Worm (Caenorhabditis elegans) whole organism, early embryonic: ENCODE measurements around the gene pid-1.

ENCODE experiments used
- ama-1 ChIP-seq: fragments of 150-350 bp; optimal IDR thresholded peaks from 2 replicates; lab custom pipeline; 2014
- flt-1 ChIP-seq: fragments of 200-800 bp; sonication (Bioruptor generic); IDR thresholded peaks from 2 replicates; pipeline ENCODE4 v1.3.6; 2022; ENCODE audit warnings: missing genetic modification characterization, missing compliant biosample characterization
- sea-1 ChIP-seq: fragments of 200-800 bp; sonication (Bioruptor generic); conservative IDR thresholded peaks from 2 replicates; pipeline ENCODE4 v1.3.6; 2022; ENCODE audit warnings: missing genetic modification characterization, missing compliant biosample characterization
- tbx-37 ChIP-seq: fragments of 200-800 bp; sonication (Bioruptor generic); conservative IDR thresholded peaks from 2 replicates; pipeline ENCODE4 v1.3.6; 2022; ENCODE audit warnings: missing genetic modification reagents, missing genetic modification characterization, missing compliant biosample characterization
- tra-4 ChIP-seq: sonication (generic microtip); optimal IDR thresholded peaks from 2 replicates; lab custom pipeline; 2017; ENCODE audit warnings: missing genetic modification characterization, missing compliant biosample characterization

- TF ChIP-seq flt-1 (GFP tag; lab: Robert Waterston, UW), result no peak
- no peak for TF ChIP-seq tra-4 (tag; lab: Kevin White, UChicago)
- TF ChIP-seq ama-1 (lab: Kevin White, UChicago), result no peak
- TF ChIP-seq sea-1 (GFP tag; lab: Robert Waterston, UW), result no peak
- TF ChIP-seq tbx-37 (GFP tag; lab: Robert Waterston, UW), result no peak
Observed at ce11 chrII:7720479-7720878, 30.1 kb upstream of the pid-1 start.
